Fruit fly (Drosophila melanogaster): ENCODE measurements around the gene yem.

DNA sequence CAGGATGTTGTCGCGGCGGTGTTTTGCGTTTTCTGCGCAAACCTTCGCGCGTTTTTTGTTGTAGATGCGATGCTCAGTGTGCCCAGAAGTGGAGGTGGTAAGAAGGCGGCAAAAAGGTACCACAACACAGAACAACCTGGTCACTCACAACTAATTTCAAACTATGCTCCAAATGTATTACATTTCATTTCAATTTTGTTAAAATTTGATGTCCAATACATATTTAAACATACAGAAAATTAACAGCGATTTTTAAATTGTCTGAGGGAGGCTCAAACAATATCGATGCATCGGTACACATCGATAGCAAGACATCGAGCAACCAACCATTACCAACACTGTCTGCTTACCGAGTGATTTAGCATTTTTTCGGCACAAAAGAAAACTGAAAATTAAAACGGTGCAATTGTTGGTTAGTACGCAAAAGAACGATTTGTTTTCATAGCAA, 30.5 kb upstream of the yem start, which contains the start of the genes Slbp and Rpn2:
- TF ChIP-seq bab1 (GFP tag; optimal IDR thresholded peaks at IDR 0.05) (peak; percentile 88), CG1620 (GFP tag; optimal IDR thresholded peaks at IDR 0.05) (peak; percentile 62), CG33017 (tag; optimal IDR thresholded peaks at IDR 0.05) (peak; percentile 42), pad (GFP tag; optimal IDR thresholded peaks at IDR 0.05) (peak; percentile 72), cnc (optimal IDR thresholded peaks at IDR 0.05) (peak; percentile 94 to 96), Clk (GFP tag; optimal IDR thresholded peaks at IDR 0.05) (peak; percentile 61), cic (GFP tag; optimal IDR thresholded peaks at IDR 0.05) (peak; percentile 47), CG11617 (GFP tag; optimal IDR thresholded peaks at IDR 0.05) (peak; percentile 61), toe (GFP tag; optimal IDR thresholded peaks at IDR 0.05) (no peak), CG5204 (GFP tag; optimal IDR thresholded peaks at IDR 0.05) (no peak), CG7101 (tag; optimal IDR thresholded peaks at IDR 0.05) (peak; percentile 74), Hr96 (GFP tag; optimal IDR thresholded peaks at IDR 0.05) (peak; percentile 75), kay (GFP tag; ENCODE audit: borderline replicate concordance) (no peak), tj (GFP tag; optimal IDR thresholded peaks at IDR 0.05) (peak; percentile 21)
